Fruit fly (Drosophila melanogaster) whole organism, prepupa: Measurements from ENCODE around the gene CG43894.
A peak's percentile ranks its signal among the peaks of the same experiment; 100 is the strongest.

Experiments
- CG10631 ChIP-seq: fragments of 200-800 bp; sonication (Bioruptor generic); optimal IDR thresholded peaks from 2 replicates; lab custom pipeline; 2016; ENCODE audit warnings: missing biosample characterization, missing genetic modification characterization
- CG10669 ChIP-seq: fragments of 200-800 bp; sonication (Bioruptor generic); optimal IDR thresholded peaks from 3 replicates; lab custom pipeline; 2018; ENCODE audit warnings: missing biosample characterization, mild to moderate bottlenecking, missing genetic modification characterization, moderate library complexity
- CG11762 ChIP-seq: fragments of 200-800 bp; sonication (Bioruptor generic); optimal IDR thresholded peaks from 3 replicates; lab custom pipeline; 2016; ENCODE audit warnings: missing biosample characterization, missing genetic modification characterization; ENCODE audit not compliant: insufficient read depth
- CG11902 ChIP-seq: fragments of 200-800 bp; sonication (Bioruptor generic); optimal IDR thresholded peaks from 3 replicates; lab custom pipeline; 2016; ENCODE audit warnings: missing biosample characterization, missing genetic modification characterization
- CG15336 ChIP-seq: fragments of 200-800 bp; sonication (Bioruptor generic); IDR thresholded peaks from 2 replicates; pipeline ENCODE4 v1.3.6; 2022; ENCODE audit warnings: missing biosample characterization, missing genetic modification characterization
- CG1621 ChIP-seq: fragments of 200-800 bp; sonication (Bioruptor generic); optimal IDR thresholded peaks from 3 replicates; lab custom pipeline; 2018; ENCODE audit warnings: missing biosample characterization, mild to moderate bottlenecking, missing genetic modification characterization
- CG16779 ChIP-seq: fragments of 200-800 bp; sonication (Bioruptor generic); optimal IDR thresholded peaks from 3 replicates; lab custom pipeline; 2017; ENCODE audit warnings: missing biosample characterization, mild to moderate bottlenecking, missing genetic modification characterization
- CG31627 ChIP-seq: fragments of 200-800 bp; sonication (Bioruptor generic); optimal IDR thresholded peaks from 3 replicates; lab custom pipeline; 2016; ENCODE audit warnings: missing biosample characterization, missing genetic modification characterization
- CG34406 ChIP-seq: fragments of 200-800 bp; sonication (Bioruptor generic); optimal IDR thresholded peaks from 3 replicates; lab custom pipeline; 2016; ENCODE audit warnings: missing biosample characterization, missing genetic modification characterization
- CG3919 ChIP-seq: fragments of 200-800 bp; sonication (Bioruptor generic); optimal IDR thresholded peaks from 3 replicates; lab custom pipeline; 2016; ENCODE audit warnings: missing biosample characterization, missing genetic modification characterization
- CG4318 ChIP-seq: fragments of 200-800 bp; sonication (Bioruptor generic); optimal IDR thresholded peaks from 3 replicates; lab custom pipeline; 2017; ENCODE audit warnings: missing biosample characterization, mild to moderate bottlenecking, missing genetic modification characterization
- CG6792 ChIP-seq: fragments of 200-800 bp; sonication (Bioruptor generic); optimal IDR thresholded peaks from 3 replicates; lab custom pipeline; 2016; ENCODE audit warnings: missing biosample characterization, missing genetic modification characterization
- CG6854 ChIP-seq: fragments of 200-800 bp; sonication (Bioruptor generic); optimal IDR thresholded peaks from 2 replicates; lab custom pipeline; 2017; ENCODE audit warnings: missing biosample characterization, mild to moderate bottlenecking, missing genetic modification characterization
- CG8319 ChIP-seq: fragments of 200-800 bp; sonication (Bioruptor generic); optimal IDR thresholded peaks from 3 replicates; lab custom pipeline; 2016; ENCODE audit warnings: missing biosample characterization, missing genetic modification characterization
- CG9139 ChIP-seq: fragments of 200-800 bp; sonication (Bioruptor generic); optimal IDR thresholded peaks from 3 replicates; lab custom pipeline; 2017; ENCODE audit warnings: missing biosample characterization, mild to moderate bottlenecking, missing genetic modification characterization
- Eip75B ChIP-seq: fragments of 200-800 bp; sonication (Bioruptor generic); optimal IDR thresholded peaks from 3 replicates; lab custom pipeline; 2016; ENCODE audit warnings: missing biosample characterization, missing genetic modification characterization
- Eip93F ChIP-seq: fragments of 200-800 bp; sonication (Bioruptor generic); optimal IDR thresholded peaks from 2 replicates; lab custom pipeline; 2016; ENCODE audit warnings: missing biosample characterization, mild to moderate bottlenecking, missing genetic modification characterization
- Gug ChIP-seq: fragments of 200-800 bp; sonication (Bioruptor generic); IDR thresholded peaks from 2 replicates; pipeline ENCODE4 v1.3.6; 2022; ENCODE audit warnings: missing biosample characterization, missing genetic modification characterization
- Hr38 ChIP-seq: sonication (Bioruptor generic); optimal IDR thresholded peaks from 2 replicates; lab custom pipeline; 2016; ENCODE audit warnings: missing biosample characterization, missing genetic modification characterization
- Hr39 ChIP-seq: fragments of 200-800 bp; sonication (Bioruptor generic); optimal IDR thresholded peaks from 2 replicates; lab custom pipeline; 2016; ENCODE audit warnings: missing biosample characterization, missing genetic modification characterization
- Hr4 ChIP-seq: fragments of 200-800 bp; sonication (Bioruptor generic); optimal IDR thresholded peaks from 3 replicates; lab custom pipeline; 2016; ENCODE audit warnings: missing biosample characterization, missing genetic modification characterization
- Lpt ChIP-seq: fragments of 200-800 bp; sonication (Bioruptor generic); optimal IDR thresholded peaks from 3 replicates; lab custom pipeline; 2016; ENCODE audit warnings: missing biosample characterization, missing genetic modification characterization
- Smox ChIP-seq: fragments of 200-800 bp; sonication (Bioruptor generic); optimal IDR thresholded peaks from 3 replicates; lab custom pipeline; 2016; ENCODE audit warnings: missing biosample characterization, missing genetic modification characterization
- Sox15 ChIP-seq: fragments of 200-800 bp; sonication (Bioruptor generic); optimal IDR thresholded peaks from 3 replicates; lab custom pipeline; 2016; ENCODE audit warnings: missing biosample characterization, missing genetic modification characterization
- achi ChIP-seq: fragments of 200-800 bp; sonication (Bioruptor generic); optimal IDR thresholded peaks from 3 replicates; lab custom pipeline; 2016; ENCODE audit warnings: missing biosample characterization, missing genetic modification characterization
- acj6 ChIP-seq: fragments of 200-800 bp; sonication (Bioruptor generic); optimal IDR thresholded peaks from 3 replicates; lab custom pipeline; 2016; ENCODE audit warnings: missing biosample characterization, missing genetic modification characterization
- dac ChIP-seq: fragments of 200-800 bp; sonication (Bioruptor generic); optimal IDR thresholded peaks from 2 replicates; lab custom pipeline; 2017; ENCODE audit warnings: missing biosample characterization, mild to moderate bottlenecking, missing genetic modification characterization
- eg ChIP-seq: fragments of 200-800 bp; sonication (Bioruptor generic); IDR thresholded peaks from 3 replicates; pipeline ENCODE4 v1.3.6; 2022; ENCODE audit warnings: missing biosample characterization, missing genetic modification characterization
- esn ChIP-seq: fragments of 200-800 bp; sonication (Bioruptor generic); optimal IDR thresholded peaks from 2 replicates; lab custom pipeline; 2016; ENCODE audit warnings: missing biosample characterization, mild to moderate bottlenecking, missing genetic modification characterization, moderate library complexity
- fd59A ChIP-seq: fragments of 200-800 bp; sonication (Bioruptor generic); optimal IDR thresholded peaks from 2 replicates; lab custom pipeline; 2017; ENCODE audit warnings: missing biosample characterization, mild to moderate bottlenecking, missing genetic modification characterization, missing genetic modification reagents
- fd85E ChIP-seq: fragments of 200-800 bp; sonication (Bioruptor generic); optimal IDR thresholded peaks from 3 replicates; lab custom pipeline; 2016; ENCODE audit warnings: missing biosample characterization, missing genetic modification characterization
- fkh ChIP-seq: fragments of 200-800 bp; sonication (Bioruptor generic); optimal IDR thresholded peaks from 3 replicates; lab custom pipeline; 2017; ENCODE audit warnings: missing biosample characterization, mild to moderate bottlenecking, missing genetic modification characterization, moderate library complexity
- lz ChIP-seq: fragments of 200-800 bp; sonication (Bioruptor generic); optimal IDR thresholded peaks from 3 replicates; lab custom pipeline; 2016; ENCODE audit warnings: missing biosample characterization, missing genetic modification characterization
- net ChIP-seq: fragments of 200-800 bp; sonication (Bioruptor generic); optimal IDR thresholded peaks from 3 replicates; lab custom pipeline; 2016; ENCODE audit warnings: missing biosample characterization, missing genetic modification characterization
- pdm3 ChIP-seq: fragments of 200-800 bp; sonication (Bioruptor generic); optimal IDR thresholded peaks from 3 replicates; lab custom pipeline; 2016; ENCODE audit warnings: missing biosample characterization, missing genetic modification characterization
- spab ChIP-seq: fragments of 200-800 bp; sonication (Bioruptor generic); optimal IDR thresholded peaks from 2 replicates; lab custom pipeline; 2017; ENCODE audit warnings: missing biosample characterization, mild to moderate bottlenecking, missing genetic modification characterization, missing genetic modification reagents
- ss ChIP-seq, 2 experiments: fragments of 200-800 bp; sonication (Bioruptor generic); optimal IDR thresholded peaks; 2 replicates in 1 of 2; 3 replicates in 1 of 2; lab custom pipeline; 2017 to 2018; ENCODE audit warnings: mild to moderate bottlenecking in 2 of 2, missing biosample characterization in 2 of 2, missing genetic modification characterization in 2 of 2, moderate library complexity in 1 of 2
- svp ChIP-seq: fragments of 200-800 bp; sonication (Bioruptor generic); peaks from one replicate; lab custom pipeline; 2016; ENCODE audit warnings: missing biosample characterization, missing genetic modification characterization
- topi ChIP-seq: fragments of 200-800 bp; sonication (Bioruptor generic); optimal IDR thresholded peaks from 3 replicates; lab custom pipeline; 2016; ENCODE audit warnings: missing biosample characterization, missing genetic modification characterization
- vri ChIP-seq: fragments of 200-800 bp; sonication (Bioruptor generic); optimal IDR thresholded peaks from 3 replicates; lab custom pipeline; 2016; ENCODE audit warnings: missing biosample characterization, mild to moderate bottlenecking, missing genetic modification characterization

CG43894 gene

DNA sequence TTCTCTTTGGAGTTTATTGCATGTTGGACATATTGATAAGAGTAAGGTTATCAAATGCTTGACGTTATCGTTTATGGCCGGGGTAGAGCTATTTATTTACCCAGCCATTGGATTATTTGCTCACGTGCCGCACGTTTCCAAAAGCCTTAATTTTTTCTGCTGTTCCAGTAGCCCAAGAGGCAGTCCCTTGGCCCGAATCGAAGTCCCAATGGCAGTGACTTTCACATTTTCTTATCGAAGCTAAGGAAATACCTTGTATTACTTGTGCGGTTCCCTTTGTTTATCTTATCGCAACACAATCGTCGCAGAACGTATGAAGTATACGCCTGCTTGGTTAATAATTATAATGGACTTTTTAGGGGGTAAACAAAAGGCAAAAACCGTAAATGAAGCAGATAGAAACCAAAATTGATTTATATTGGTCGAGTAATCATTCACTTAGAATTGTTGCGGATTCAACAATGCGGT is at the start of gene CG43894:
CG43894 (plus strand) TSS at position 418 of the 468 bp plus-strand sequence.
- TF ChIP-seq Eip93F (GFP tag; lab: Kevin White, UChicago) (peak; percentile 91), eg (GFP tag; lab: Robert Waterston, UW) (no peak), fkh (GFP tag; lab: Kevin White, UChicago) (peak; percentile 75), CG9139 (no peak), vri (GFP tag; lab: Kevin White, UChicago) (peak; percentile 89), svp (GFP tag; lab: Kevin White, UChicago) (peak; percentile 33)

DNA sequence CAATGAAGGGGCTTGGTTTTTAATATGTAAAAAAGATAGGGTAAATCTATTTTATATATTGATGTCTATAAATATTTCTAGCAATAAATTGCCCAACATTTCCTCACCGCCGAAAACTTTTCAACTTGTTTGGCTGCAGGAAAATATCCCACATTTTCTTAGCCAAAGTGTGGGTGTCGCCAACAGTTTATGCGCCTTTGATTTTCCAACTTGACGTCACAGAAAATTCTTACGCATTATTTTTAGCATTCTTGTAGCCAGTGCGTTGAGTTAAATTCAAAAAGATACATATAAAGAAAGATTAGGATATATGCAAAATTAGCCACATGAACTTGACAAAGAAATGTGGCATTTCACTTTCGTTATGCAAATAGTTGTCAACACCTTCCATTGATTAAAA is 49.7 kb upstream of the CG43894 start:
- TF ChIP-seq fkh (GFP tag; lab: Kevin White, UChicago) (no peak), fd85E (GFP tag; lab: Kevin White, UChicago) (no peak), spab (no peak), Sox15 (GFP tag; lab: Kevin White, UChicago) (no peak), lz (GFP tag; lab: Kevin White, UChicago) (no peak), CG10631 (no peak), CG8319 (GFP tag; lab: Kevin White, UChicago) (no peak), CG34406 (GFP tag; lab: Kevin White, UChicago) (no peak), CG1621 (tag; lab: Kevin White, UChicago) (no peak), CG31627 (GFP tag; lab: Kevin White, UChicago) (no peak), CG10669 (GFP tag; lab: Kevin White, UChicago) (no peak), acj6 (GFP tag; lab: Kevin White, UChicago) (no peak), ss (GFP tag; optimal IDR thresholded peaks at IDR 0.05; lab: Kevin White, UChicago) (no peak), topi (GFP tag; lab: Kevin White, UChicago) (no peak), CG9139 (no peak), Hr38 (no peak), esn (GFP tag; lab: Kevin White, UChicago) (no peak)

DNA sequence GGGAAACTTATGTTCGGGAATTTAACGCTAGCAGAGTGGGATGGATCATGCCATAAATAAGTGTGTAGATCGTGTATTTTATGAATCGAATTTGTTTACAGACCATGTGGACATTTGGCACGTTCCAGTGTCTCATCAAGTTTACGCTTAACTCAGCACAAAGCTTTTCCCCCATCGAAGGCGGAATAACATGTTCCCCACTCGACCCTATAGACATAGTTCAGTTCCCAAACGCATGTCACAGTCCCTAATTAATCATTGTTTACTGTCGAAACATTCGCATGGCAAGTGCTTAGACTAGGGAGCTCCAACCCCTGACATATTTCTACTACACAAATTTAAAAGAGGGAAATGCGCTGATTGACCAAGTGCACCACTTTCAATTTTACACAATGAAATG is 48.1 kb upstream of the CG43894 start:
- TF ChIP-seq achi: no peak
- TF ChIP-seq fkh (GFP tag; lab: Kevin White, UChicago): peak; percentile 19

DNA sequence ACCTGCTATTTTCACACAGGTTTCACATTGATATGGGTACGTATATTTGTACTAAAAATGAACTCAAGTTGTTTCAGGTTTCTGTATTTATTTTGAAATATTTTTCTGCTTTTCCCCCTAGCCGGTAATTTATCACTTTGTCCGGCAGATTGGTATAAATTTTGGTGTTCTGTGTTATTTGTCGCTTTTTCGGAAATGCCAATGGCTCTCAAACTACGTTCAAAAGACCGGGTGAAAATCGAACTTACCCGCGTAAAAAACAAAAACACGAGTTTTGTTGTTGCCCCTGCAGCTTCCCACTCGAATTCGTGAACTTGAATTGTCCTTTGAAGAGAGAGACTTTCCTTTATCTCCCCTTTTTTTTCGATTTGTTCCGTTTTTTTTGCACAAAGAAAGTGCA is 47.0 kb upstream of the CG43894 start:
- no peak for TF ChIP-seq Gug (GFP tag; lab: Robert Waterston, UW)
- TF ChIP-seq Eip93F (GFP tag; lab: Kevin White, UChicago): no peak
- TF ChIP-seq CG11762: no peak
- no peak for TF ChIP-seq Smox (GFP tag; lab: Kevin White, UChicago)
- TF ChIP-seq Hr39: no peak
- no peak for TF ChIP-seq CG15336
- no peak for TF ChIP-seq CG16779 (tag; lab: Kevin White, UChicago)
- TF ChIP-seq Hr4 (GFP tag; lab: Kevin White, UChicago): no peak
- TF ChIP-seq fkh (GFP tag; lab: Kevin White, UChicago): no peak

DNA sequence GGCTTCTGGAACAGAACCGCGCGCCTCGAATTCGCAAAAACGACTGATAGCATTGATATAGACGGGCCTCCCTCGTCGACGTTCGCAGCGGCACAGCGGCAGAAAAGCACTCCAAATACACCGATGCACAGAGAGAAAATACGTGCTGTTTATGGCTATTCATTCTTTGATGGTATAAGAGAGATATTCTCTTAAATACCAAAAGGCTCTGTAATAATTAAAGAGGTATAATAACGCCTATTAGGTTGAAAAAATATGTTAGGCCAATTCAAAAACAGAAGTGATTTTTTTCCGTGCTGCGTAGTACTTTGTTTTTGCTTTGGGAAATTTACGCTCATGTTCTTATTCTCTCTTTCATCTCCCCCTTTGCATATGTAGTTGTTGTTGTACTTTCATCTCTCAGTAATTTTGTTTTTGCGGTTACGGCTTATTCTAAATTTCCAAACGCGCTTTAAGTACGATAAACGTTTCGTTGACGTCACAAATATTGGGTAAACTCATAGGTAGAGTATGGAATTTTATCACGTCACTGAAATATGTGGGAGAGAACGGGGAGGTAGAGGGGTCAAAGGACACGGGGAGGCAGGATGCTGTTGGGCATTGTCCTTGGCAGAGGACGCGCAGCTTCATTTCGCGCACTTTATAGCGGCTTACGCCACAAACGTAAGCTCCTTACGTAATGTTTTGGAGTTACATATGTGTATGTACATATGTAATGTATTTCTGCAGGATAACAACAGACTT is 46.3 kb upstream of the CG43894 start, which contains the start of gene nebu:
nebu (minus strand) TSS at position 51 of the 744 bp plus-strand sequence.
- TF ChIP-seq Sox15 (GFP tag; lab: Kevin White, UChicago) (peak; percentile 98), achi (peak; percentile 98), pdm3 (GFP tag; lab: Kevin White, UChicago) (peak; percentile 98), ss (GFP tag; optimal IDR thresholded peaks at IDR 0.05; lab: Kevin White, UChicago) (peak; percentile 95 to 97), dac (GFP tag; lab: Kevin White, UChicago) (peak; percentile 90), CG10669 (GFP tag; lab: Kevin White, UChicago) (peak; percentile 97), lz (GFP tag; lab: Kevin White, UChicago) (peak; percentile 99), CG15336 (peak; percentile 97), Hr39 (peak; percentile 99), Hr4 (GFP tag; lab: Kevin White, UChicago) (peak; percentile 98), esn (GFP tag; lab: Kevin White, UChicago) (peak; percentile 99), Eip75B (GFP tag; lab: Kevin White, UChicago) (peak; percentile 99), Hr38 (peak; percentile 61), CG10631 (peak; percentile 98), CG4318 (peak; percentile 95), topi (GFP tag; lab: Kevin White, UChicago) (peak; percentile 99), fd59A (peak; percentile 96), fd85E (GFP tag; lab: Kevin White, UChicago) (peak; percentile 96), acj6 (GFP tag; lab: Kevin White, UChicago) (peak; percentile 99), net (GFP tag; lab: Kevin White, UChicago) (peak; percentile 99), CG3919 (peak; percentile 99), CG34406 (GFP tag; lab: Kevin White, UChicago) (peak; percentile 99), CG6792 (GFP tag; lab: Kevin White, UChicago) (peak; percentile 99), Lpt (GFP tag; lab: Kevin White, UChicago) (peak; percentile 96), CG6854 (peak; percentile 98), CG11902 (GFP tag; lab: Kevin White, UChicago) (peak; percentile 98), CG11762 (peak; percentile 98)
